Fruit fly (Drosophila melanogaster): ENCODE results near the gene Prosalpha4T1.

dm6 chr3R:20784436-20785368 lies 35.8 kb upstream of the Prosalpha4T1 start:
- TF ChIP-seq CTCF (optimal IDR thresholded peaks at IDR 0.05) (no peak), CG8478 (optimal IDR thresholded peaks at IDR 0.05) (no peak)

All from S2 (cell line).